Worm (Caenorhabditis elegans): Measurements from ENCODE around the gene R02F11.12.

R02F11.12 gene

DNA sequence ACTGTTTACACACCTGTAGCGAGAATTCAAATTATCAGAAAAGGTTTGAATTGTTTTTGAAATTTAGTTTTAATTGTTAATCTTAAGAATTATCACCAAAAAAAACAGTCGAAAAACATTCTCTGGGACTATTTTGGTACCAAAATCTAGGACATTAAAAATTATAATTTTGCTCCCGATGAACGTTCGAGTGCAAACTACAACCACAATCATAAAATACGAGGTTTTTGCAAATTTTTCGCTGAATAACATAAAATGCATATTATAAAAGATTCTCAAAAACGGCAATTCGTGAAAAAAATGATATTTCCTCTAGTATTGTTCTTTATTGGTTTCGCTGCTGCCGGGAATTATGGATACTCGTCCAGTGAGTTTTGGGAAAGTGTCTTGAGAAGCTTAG is at the start of gene R02F11.12:
Gene R02F11.12, plus strand, starts transcription at position 301 of the 400 bp plus-strand sequence.
- no peak for TF ChIP-seq hlh-1 (tag; optimal IDR thresholded peaks at IDR 0.05)
- TF ChIP-seq elt-1 (tag; optimal IDR thresholded peaks at IDR 0.05; ENCODE audit: borderline replicate concordance, insufficient read depth) = no peak
- no peak for TF ChIP-seq lin-32 (GFP tag; optimal IDR thresholded peaks at IDR 0.05)
- TF ChIP-seq pha-4 (tag; optimal IDR thresholded peaks at IDR 0.05) = no peak
- TF ChIP-seq sptf-1 (tag; optimal IDR thresholded peaks at IDR 0.05) = no peak
- no peak for TF ChIP-seq ceh-39 (tag; optimal IDR thresholded peaks at IDR 0.05)
- no peak for TF ChIP-seq nhr-2 (tag; optimal IDR thresholded peaks at IDR 0.05)
- no peak for TF ChIP-seq snpc-4 (tag; optimal IDR thresholded peaks at IDR 0.05)
- no peak for TF ChIP-seq ces-1 (GFP tag; optimal IDR thresholded peaks at IDR 0.05)
- TF ChIP-seq mab-5 (tag; optimal IDR thresholded peaks at IDR 0.05) = no peak
- TF ChIP-seq ham-2 (GFP tag; optimal IDR thresholded peaks at IDR 0.05) = no peak

DNA sequence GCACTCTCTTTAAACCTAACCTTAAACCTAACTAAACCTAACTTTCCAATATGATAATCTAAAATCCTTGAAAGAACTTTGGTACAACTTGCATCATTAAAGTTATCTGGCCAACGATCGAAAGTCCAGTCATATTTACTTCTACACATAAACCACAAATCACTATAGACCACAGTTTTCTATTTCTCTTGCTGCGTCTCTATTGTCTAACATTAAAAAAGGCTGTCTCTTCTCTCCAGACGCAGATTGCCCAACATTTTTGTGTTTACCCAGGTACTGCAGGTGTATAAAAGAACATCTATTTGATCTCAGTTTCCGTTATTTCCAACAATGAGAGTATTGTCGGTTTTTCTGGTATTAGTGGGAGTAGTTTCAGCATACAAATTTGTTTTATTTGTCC is 48.3 kb upstream of the R02F11.12 start, which contains the start of gene ugt-61:
Gene ugt-61, plus strand, starts transcription at position 233 of the 400 bp plus-strand sequence.
- TF ChIP-seq cnd-1 (tag; optimal IDR thresholded peaks at IDR 0.05) (no peak), tbx-8 (GFP tag; optimal IDR thresholded peaks at IDR 0.05) (no peak), sem-2 (GFP tag; optimal IDR thresholded peaks at IDR 0.05) (no peak), lsy-2 (tag; optimal IDR thresholded peaks at IDR 0.05) (no peak), ces-1 (GFP tag; optimal IDR thresholded peaks at IDR 0.05) (no peak), zip-8 (tag; optimal IDR thresholded peaks at IDR 0.05) (no peak), unc-39 (tag; optimal IDR thresholded peaks at IDR 0.05) (no peak), mep-1 (tag; optimal IDR thresholded peaks at IDR 0.05) (no peak), snpc-4 (tag; optimal IDR thresholded peaks at IDR 0.05) (no peak), flh-1 (GFP tag; optimal IDR thresholded peaks at IDR 0.05) (no peak)

DNA sequence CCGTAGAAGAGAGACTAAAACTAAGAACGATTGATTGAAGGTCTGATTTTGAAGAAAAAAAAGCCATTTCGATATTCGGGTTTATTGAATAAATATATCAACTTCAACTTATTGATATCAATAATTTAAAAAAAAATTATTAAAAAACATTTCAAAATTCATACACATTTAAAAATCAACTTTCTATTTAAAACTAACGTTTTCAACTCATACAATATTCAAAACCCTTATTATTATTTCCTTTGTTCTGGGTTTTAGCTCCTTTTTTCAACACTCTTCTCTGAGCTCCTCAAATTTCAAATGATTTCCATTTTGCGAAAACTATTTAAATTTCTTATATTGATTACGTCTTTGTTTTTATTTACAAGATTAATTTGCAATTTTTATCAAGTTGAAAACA is 45.2 kb upstream of the R02F11.12 start, which contains the start of gene C18G1.7:
Gene C18G1.7, plus strand, starts transcription at position 301 of the 400 bp plus-strand sequence.
- no peak for TF ChIP-seq elt-1 (tag; optimal IDR thresholded peaks at IDR 0.05; ENCODE audit: borderline replicate concordance, insufficient read depth)
- TF ChIP-seq cnd-1 (tag; optimal IDR thresholded peaks at IDR 0.05) = no peak
- TF ChIP-seq flh-1 (GFP tag; optimal IDR thresholded peaks at IDR 0.05) = no peak
- TF ChIP-seq ceh-43 (GFP tag; optimal IDR thresholded peaks at IDR 0.05) = no peak
- TF ChIP-seq ham-2 (GFP tag; optimal IDR thresholded peaks at IDR 0.05) = no peak
- no peak for TF ChIP-seq zip-8 (tag; optimal IDR thresholded peaks at IDR 0.05)
- TF ChIP-seq drap-1 (GFP tag; optimal IDR thresholded peaks at IDR 0.05) = no peak
- no peak for TF ChIP-seq M03D4.4 (tag; optimal IDR thresholded peaks at IDR 0.05)
- no peak for TF ChIP-seq ceh-83 (GFP tag; optimal IDR thresholded peaks at IDR 0.05)
- TF ChIP-seq lin-13 (tag; optimal IDR thresholded peaks at IDR 0.05) = no peak
- no peak for TF ChIP-seq ceh-39 (tag; optimal IDR thresholded peaks at IDR 0.05)
- TF ChIP-seq snpc-4 (tag; optimal IDR thresholded peaks at IDR 0.05) = no peak
- no peak for TF ChIP-seq nhr-237 (tag; optimal IDR thresholded peaks at IDR 0.05)

DNA sequence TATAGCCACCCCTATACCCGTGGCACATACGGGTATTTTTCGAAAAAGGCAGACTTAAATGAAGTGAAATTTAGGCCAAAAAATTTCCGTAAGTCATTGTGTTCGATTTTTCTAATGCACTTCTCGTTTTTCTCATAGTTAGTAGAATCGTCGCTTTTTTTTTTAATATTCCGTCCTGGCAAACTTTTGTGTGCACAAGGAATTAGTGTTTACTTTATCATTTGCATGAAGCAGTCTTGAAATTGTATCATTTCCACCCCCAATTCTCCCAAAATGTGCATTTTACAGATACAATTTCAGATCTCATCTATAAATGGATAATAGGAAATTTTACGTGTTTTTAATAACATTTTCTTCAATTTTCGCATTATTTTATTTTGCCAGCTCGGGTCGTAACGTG is 40.2 kb upstream of the R02F11.12 start, which contains the start of gene C18G1.6:
Gene C18G1.6, plus strand, starts transcription at position 301 of the 400 bp plus-strand sequence.
- TF ChIP-seq unc-62 (GFP tag; optimal IDR thresholded peaks at IDR 0.05) (no peak), bed-3 (GFP tag; optimal IDR thresholded peaks at IDR 0.05) (no peak), nhr-28 (tag; optimal IDR thresholded peaks at IDR 0.05) (no peak), nhr-2 (tag; optimal IDR thresholded peaks at IDR 0.05) (no peak), flh-1 (GFP tag; optimal IDR thresholded peaks at IDR 0.05) (no peak), ceh-43 (GFP tag; optimal IDR thresholded peaks at IDR 0.05) (no peak), mab-5 (tag; optimal IDR thresholded peaks at IDR 0.05) (no peak), tbx-8 (GFP tag; optimal IDR thresholded peaks at IDR 0.05) (no peak), ham-2 (GFP tag; optimal IDR thresholded peaks at IDR 0.05) (no peak), lsy-2 (tag; optimal IDR thresholded peaks at IDR 0.05) (no peak), sptf-1 (tag; optimal IDR thresholded peaks at IDR 0.05) (no peak), drap-1 (GFP tag; optimal IDR thresholded peaks at IDR 0.05) (no peak), nhr-237 (tag; optimal IDR thresholded peaks at IDR 0.05) (no peak), unc-120 (tag; optimal IDR thresholded peaks at IDR 0.05; ENCODE audit: poor library complexity, severe bottlenecking) (no peak), ces-1 (GFP tag; optimal IDR thresholded peaks at IDR 0.05) (no peak), snpc-4 (tag; optimal IDR thresholded peaks at IDR 0.05) (no peak), elt-3 (tag; optimal IDR thresholded peaks at IDR 0.05) (no peak), ceh-39 (tag; optimal IDR thresholded peaks at IDR 0.05) (no peak), sem-2 (GFP tag; optimal IDR thresholded peaks at IDR 0.05) (no peak), zip-8 (tag; optimal IDR thresholded peaks at IDR 0.05) (no peak)

DNA sequence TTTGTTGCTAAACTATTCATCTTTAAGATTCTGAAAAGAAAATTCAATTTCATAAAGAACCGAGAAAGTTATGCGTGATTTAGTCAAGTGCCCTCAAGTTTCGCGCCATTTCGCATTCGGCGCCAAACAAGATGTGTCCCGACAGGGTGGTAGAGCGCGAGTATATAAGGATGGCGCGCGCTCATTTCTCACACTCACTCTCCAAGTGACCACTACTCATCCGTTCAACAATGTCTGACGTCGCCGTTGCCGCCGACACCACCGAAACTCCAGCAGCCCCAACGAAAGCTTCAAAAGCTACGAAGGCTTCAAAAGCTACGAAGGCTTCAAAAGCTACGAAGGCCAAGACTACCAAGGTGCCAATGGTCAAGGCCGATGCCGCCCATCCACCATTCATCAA is 36.3 kb upstream of the R02F11.12 start, which contains the start of gene hil-4:
Gene hil-4, plus strand, starts transcription at position 191 of the 400 bp plus-strand sequence.
- TF ChIP-seq lin-32 (GFP tag; optimal IDR thresholded peaks at IDR 0.05) (no peak), nhr-76 (tag; optimal IDR thresholded peaks at IDR 0.05) (no peak), flh-1 (GFP tag; optimal IDR thresholded peaks at IDR 0.05) (no peak), mab-5 (tag; optimal IDR thresholded peaks at IDR 0.05) (no peak), pha-4 (tag; optimal IDR thresholded peaks at IDR 0.05) (no peak), tbx-8 (GFP tag; optimal IDR thresholded peaks at IDR 0.05) (no peak), nhr-2 (tag; optimal IDR thresholded peaks at IDR 0.05) (no peak), blmp-1 (tag; optimal IDR thresholded peaks at IDR 0.05) (no peak), elt-1 (tag; optimal IDR thresholded peaks at IDR 0.05; ENCODE audit: borderline replicate concordance, insufficient read depth) (no peak), ceh-43 (GFP tag; optimal IDR thresholded peaks at IDR 0.05) (no peak), mep-1 (tag; optimal IDR thresholded peaks at IDR 0.05) (no peak), unc-62 (GFP tag; optimal IDR thresholded peaks at IDR 0.05) (no peak), lsy-2 (tag; optimal IDR thresholded peaks at IDR 0.05) (no peak), elt-3 (tag; optimal IDR thresholded peaks at IDR 0.05) (no peak), lin-13 (tag; optimal IDR thresholded peaks at IDR 0.05) (no peak), drap-1 (GFP tag; optimal IDR thresholded peaks at IDR 0.05) (no peak), cnd-1 (tag; optimal IDR thresholded peaks at IDR 0.05) (no peak)
